Fruit fly (Drosophila melanogaster) whole organism, embryonic: ENCODE data around the gene CG14339.

Source experiments
- Adf1 ChIP-seq: fragments of 200-800 bp; sonication (Bioruptor generic); IDR thresholded peaks from 2 replicates; pipeline ENCODE4 v1.3.6; 2022; ENCODE audit warnings: missing biosample characterization, missing genetic modification characterization
- CG10565 ChIP-seq: fragments of 200-800 bp; sonication (Bioruptor generic); optimal IDR thresholded peaks from 3 replicates; lab custom pipeline; 2016; ENCODE audit warnings: missing biosample characterization, mild to moderate bottlenecking, missing genetic modification characterization
- CG12155 ChIP-seq: fragments of 200-800 bp; sonication (Bioruptor generic); optimal IDR thresholded peaks from 3 replicates; lab custom pipeline; 2016; ENCODE audit warnings: missing biosample characterization, missing genetic modification characterization
- CG12299 ChIP-seq: fragments of 200-800 bp; sonication (Bioruptor generic); optimal IDR thresholded peaks from 2 replicates; lab custom pipeline; 2018; ENCODE audit warnings: missing biosample characterization, mild to moderate bottlenecking, missing genetic modification characterization
- CG13424 ChIP-seq: fragments of 200-800 bp; sonication (Bioruptor generic); optimal IDR thresholded peaks from 2 replicates; lab custom pipeline; 2019; ENCODE audit warnings: missing biosample characterization, mild to moderate bottlenecking, missing genetic modification characterization, moderate library complexity
- CG13775 ChIP-seq: fragments of 200-800 bp; sonication (Bioruptor generic); optimal IDR thresholded peaks from 3 replicates; lab custom pipeline; 2017; ENCODE audit warnings: missing biosample characterization, mild to moderate bottlenecking, missing genetic modification characterization
- CG14667 ChIP-seq: fragments of 200-800 bp; sonication (Bioruptor generic); IDR thresholded peaks from 2 replicates; pipeline ENCODE4 v1.3.6; 2022; ENCODE audit warnings: missing biosample characterization, missing genetic modification characterization
- CG15479 ChIP-seq: fragments of 200-800 bp; sonication (Bioruptor generic); optimal IDR thresholded peaks from 3 replicates; lab custom pipeline; 2019; ENCODE audit warnings: missing biosample characterization, mild to moderate bottlenecking, missing genetic modification characterization, moderate library complexity
- CG1603 ChIP-seq: fragments of 200-800 bp; sonication (Bioruptor generic); optimal IDR thresholded peaks from 2 replicates; lab custom pipeline; 2019; ENCODE audit warnings: missing biosample characterization, mild to moderate bottlenecking, missing genetic modification characterization, moderate library complexity
- CG16813 ChIP-seq: fragments of 200-800 bp; sonication (Bioruptor generic); IDR thresholded peaks from 3 replicates; pipeline ENCODE4 v1.3.6; 2022; ENCODE audit warnings: missing biosample characterization, missing genetic modification characterization; ENCODE audit not compliant: partially characterized antibody
- CG18011 ChIP-seq: fragments of 200-800 bp; sonication (Bioruptor generic); optimal IDR thresholded peaks from 2 replicates; lab custom pipeline; 2017; ENCODE audit warnings: missing biosample characterization, missing genetic modification characterization, mild to moderate bottlenecking, moderate library complexity, missing genotype
- CG18764 ChIP-seq: fragments of 200-800 bp; sonication (Bioruptor generic); optimal IDR thresholded peaks from 3 replicates; lab custom pipeline; 2016; ENCODE audit warnings: missing biosample characterization, missing genetic modification characterization
- CG2116 ChIP-seq: fragments of 200-800 bp; sonication (Bioruptor generic); optimal IDR thresholded peaks from 3 replicates; lab custom pipeline; 2018; ENCODE audit warnings: missing biosample characterization, mild to moderate bottlenecking, missing genetic modification characterization
- CG2129 ChIP-seq: fragments of 200-800 bp; sonication (Bioruptor generic); IDR thresholded peaks from 2 replicates; pipeline ENCODE4 v1.3.6; 2022; ENCODE audit warnings: missing biosample characterization, missing genetic modification characterization; ENCODE audit not compliant: partially characterized antibody
- CG31224 ChIP-seq: fragments of 200-800 bp; sonication (Bioruptor generic); IDR thresholded peaks from 2 replicates; pipeline ENCODE4 v1.3.6; 2022; ENCODE audit warnings: missing biosample characterization, missing genetic modification characterization
- CG32767 ChIP-seq: fragments of 200-800 bp; sonication (Bioruptor generic); IDR thresholded peaks from 2 replicates; pipeline ENCODE4 v1.3.6; 2022; ENCODE audit warnings: missing biosample characterization, missing genetic modification characterization
- CG32772 ChIP-seq: fragments of 200-800 bp; sonication (Bioruptor generic); IDR thresholded peaks from 2 replicates; pipeline ENCODE4 v1.3.6; 2022; ENCODE audit warnings: missing biosample characterization, missing genetic modification characterization
- CG33557 ChIP-seq: fragments of 200-800 bp; sonication (Bioruptor generic); optimal IDR thresholded peaks from 2 replicates; lab custom pipeline; 2019; ENCODE audit warnings: missing biosample characterization, mild to moderate bottlenecking, missing genetic modification characterization, moderate library complexity
- CG4282 ChIP-seq: fragments of 200-800 bp; sonication (Bioruptor generic); optimal IDR thresholded peaks from 2 replicates; lab custom pipeline; 2016; ENCODE audit warnings: missing biosample characterization, missing genetic modification characterization
- CG4424 ChIP-seq: fragments of 200-800 bp; sonication (Bioruptor generic); optimal IDR thresholded peaks from 3 replicates; lab custom pipeline; 2016; ENCODE audit warnings: missing biosample characterization, missing genetic modification characterization
- CG7839 ChIP-seq: fragments of 200-800 bp; sonication (Bioruptor generic); optimal IDR thresholded peaks from 3 replicates; lab custom pipeline; 2018; ENCODE audit warnings: missing biosample characterization, mild to moderate bottlenecking, missing genetic modification characterization, moderate library complexity
- CG8388 ChIP-seq: fragments of 200-800 bp; sonication (Bioruptor generic); optimal IDR thresholded peaks from 2 replicates; lab custom pipeline; 2019; ENCODE audit warnings: missing biosample characterization, mild to moderate bottlenecking, missing genetic modification characterization, moderate library complexity
- CG8765 ChIP-seq: fragments of 200-800 bp; sonication (Bioruptor generic); IDR thresholded peaks from 2 replicates; pipeline ENCODE4 v1.3.6; 2022; ENCODE audit warnings: missing biosample characterization, missing genetic modification characterization
- CG8924 ChIP-seq: fragments of 200-800 bp; optimal IDR thresholded peaks from 3 replicates; lab custom pipeline; 2019; ENCODE audit warnings: missing biosample characterization, mild to moderate bottlenecking, missing genetic modification characterization, moderate library complexity
- CG9797 ChIP-seq: fragments of 200-800 bp; sonication (Bioruptor generic); optimal IDR thresholded peaks from 3 replicates; lab custom pipeline; 2018; ENCODE audit warnings: missing biosample characterization, mild to moderate bottlenecking, missing genetic modification characterization
- CHES-1-like ChIP-seq: fragments of 200-800 bp; sonication (Bioruptor generic); optimal IDR thresholded peaks from 2 replicates; lab custom pipeline; 2016; ENCODE audit warnings: missing biosample characterization, missing genetic modification characterization
- CrebB ChIP-seq: fragments of 200-800 bp; sonication (Bioruptor generic); optimal IDR thresholded peaks from 3 replicates; lab custom pipeline; 2018; ENCODE audit warnings: missing biosample characterization, mild to moderate bottlenecking, missing genetic modification characterization
- Fer1 ChIP-seq: fragments of 200-800 bp; sonication (Bioruptor generic); optimal IDR thresholded peaks from 2 replicates; lab custom pipeline; 2017; ENCODE audit warnings: missing biosample characterization, mild to moderate bottlenecking, missing genetic modification characterization
- HLH4C ChIP-seq: fragments of 200-800 bp; sonication (Bioruptor generic); IDR thresholded peaks from 3 replicates; pipeline ENCODE4 v1.3.6; 2022; ENCODE audit warnings: missing biosample characterization, missing genetic modification characterization; ENCODE audit not compliant: partially characterized antibody
- Lim3 ChIP-seq: fragments of 200-800 bp; sonication (Bioruptor generic); IDR thresholded peaks from 2 replicates; pipeline ENCODE4 v1.3.6; 2022; ENCODE audit warnings: missing biosample characterization, missing genetic modification characterization
- Med ChIP-seq: fragments of 200-800 bp; sonication (Bioruptor generic); peaks from one replicate; lab custom pipeline; 2016; ENCODE audit warnings: missing biosample characterization, missing genetic modification characterization, mild to moderate bottlenecking, inconsistent platforms, moderate library complexity
- Pdp1 ChIP-seq, 2 experiments: fragments of 200-800 bp; sonication (Bioruptor generic); optimal IDR thresholded peaks; 3 replicates each; lab custom pipeline; 2016; ENCODE audit warnings: missing biosample characterization in 2 of 2, missing genetic modification characterization in 2 of 2, mild to moderate bottlenecking in 1 of 2, moderate library complexity in 1 of 2
- Scr ChIP-seq: fragments of 200-800 bp; sonication (Bioruptor generic); IDR thresholded peaks from 2 replicates; pipeline ENCODE4 v1.3.6; 2022; ENCODE audit warnings: missing biosample characterization, missing genetic modification characterization; ENCODE audit not compliant: partially characterized antibody
- Sox102F ChIP-seq: fragments of 200-800 bp; sonication (Bioruptor generic); optimal IDR thresholded peaks from 2 replicates; lab custom pipeline; 2018; ENCODE audit warnings: missing biosample characterization, mild to moderate bottlenecking, missing genetic modification characterization, moderate library complexity
- Taf1 ChIP-seq: fragments of 200-800 bp; sonication (Bioruptor generic); IDR thresholded peaks from 2 replicates; pipeline ENCODE4 v1.3.6; 2022; ENCODE audit warnings: missing biosample characterization, missing genetic modification characterization
- ash1 ChIP-seq: fragments of 200-800 bp; sonication (Bioruptor generic); optimal IDR thresholded peaks from 2 replicates; lab custom pipeline; 2018; ENCODE audit warnings: missing biosample characterization, mild to moderate bottlenecking, missing genetic modification characterization
- croc ChIP-seq: fragments of 200-800 bp; sonication (Bioruptor generic); conservative IDR thresholded peaks from 3 replicates; pipeline ENCODE4 v1.3.6; 2022; ENCODE audit warnings: missing biosample characterization, missing genetic modification characterization
- crp ChIP-seq, 2 experiments: fragments of 200-800 bp; sonication (Bioruptor generic); optimal IDR thresholded peaks; 2 replicates in 1 of 2; 3 replicates in 1 of 2; lab custom pipeline; 2017; ENCODE audit warnings: missing biosample characterization in 2 of 2, missing genetic modification characterization in 2 of 2, mild to moderate bottlenecking in 1 of 2, moderate library complexity in 1 of 2
- gcm ChIP-seq: fragments of 200-800 bp; sonication (Bioruptor generic); optimal IDR thresholded peaks from 2 replicates; lab custom pipeline; 2019; ENCODE audit warnings: missing biosample characterization, mild to moderate bottlenecking, missing genetic modification characterization, moderate library complexity
- gem ChIP-seq: fragments of 200-800 bp; sonication (Bioruptor generic); optimal IDR thresholded peaks from 2 replicates; lab custom pipeline; 2019; ENCODE audit warnings: missing biosample characterization, mild to moderate bottlenecking, missing genetic modification characterization, moderate library complexity
- ken ChIP-seq: fragments of 200-800 bp; sonication (Bioruptor generic); IDR thresholded peaks from 3 replicates; pipeline ENCODE4 v1.3.6; 2022; ENCODE audit warnings: missing biosample characterization, missing genetic modification characterization
- slbo ChIP-seq: fragments of 200-800 bp; sonication (Bioruptor generic); IDR thresholded peaks from 2 replicates; pipeline ENCODE4 v1.3.6; 2022; ENCODE audit warnings: missing biosample characterization, missing genetic modification characterization
- tgo ChIP-seq: fragments of 200-800 bp; sonication (Bioruptor generic); IDR thresholded peaks from 3 replicates; pipeline ENCODE4 v1.3.6; 2022; ENCODE audit warnings: missing biosample characterization, missing genetic modification characterization
- trh ChIP-seq: fragments of 200-800 bp; sonication (Bioruptor generic); optimal IDR thresholded peaks from 2 replicates; lab custom pipeline; 2016; ENCODE audit warnings: missing biosample characterization, missing genetic modification characterization
- wek ChIP-seq: fragments of 200-800 bp; sonication (Bioruptor generic); optimal IDR thresholded peaks from 3 replicates; lab custom pipeline; 2018; ENCODE audit warnings: missing biosample characterization, mild to moderate bottlenecking, missing genetic modification characterization, moderate library complexity

Gene CG14339

DNA sequence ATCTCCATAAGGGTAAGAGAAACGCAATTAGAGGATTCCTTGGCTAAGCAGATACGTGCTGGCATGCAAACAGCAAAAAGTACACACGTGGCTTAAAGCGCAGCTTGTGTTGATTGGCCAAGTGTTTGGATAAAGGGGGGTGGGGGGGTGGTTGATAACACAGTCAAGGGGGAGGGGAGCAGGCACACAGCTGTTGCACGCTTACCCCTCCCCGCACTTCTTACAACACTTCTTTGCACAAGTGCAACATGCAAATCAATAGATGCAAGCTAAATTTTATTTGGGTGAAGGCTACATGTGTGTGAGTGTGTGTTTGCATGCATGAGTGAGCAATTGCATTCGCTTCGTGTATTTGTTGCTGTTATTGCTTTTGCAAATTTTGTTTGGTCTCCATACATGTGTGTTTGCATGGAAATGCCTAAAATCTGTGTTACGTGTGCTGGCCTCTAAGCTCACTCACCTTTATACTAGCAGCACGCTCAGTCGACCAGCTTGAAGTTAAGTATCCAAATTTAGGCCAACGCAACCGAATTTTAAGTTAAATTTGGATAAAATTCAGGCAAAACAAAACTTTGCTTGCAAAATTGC is 20.1 kb downstream of the CG14339 start (continued):
- TF ChIP-seq crp (GFP tag; optimal IDR thresholded peaks at IDR 0.05; lab: Kevin White, UChicago) (peak in 1 of 2 experiments; percentile 64), CG4282 (GFP tag; lab: Kevin White, UChicago) (no peak), CG8924 (tag; lab: Kevin White, UChicago) (no peak), CG13775 (GFP tag; lab: Kevin White, UChicago) (no peak), CG8388 (GFP tag; lab: Kevin White, UChicago) (no peak), CG18764 (GFP tag; lab: Kevin White, UChicago) (no peak), CG32772 (GFP tag; lab: Robert Waterston, UW) (no peak), CG8765 (GFP tag; lab: Robert Waterston, UW) (no peak), CG9797 (GFP tag; lab: Kevin White, UChicago) (no peak), Lim3 (GFP tag; lab: Robert Waterston, UW) (no peak), CG31224 (GFP tag; lab: Robert Waterston, UW) (no peak), Taf1 (no peak), ken (GFP tag; lab: Robert Waterston, UW) (no peak), wek (no peak), CG14667 (GFP tag; lab: Robert Waterston, UW) (no peak), CG15479 (GFP tag; lab: Kevin White, UChicago) (peak; percentile 37), Adf1 (GFP tag; lab: Robert Waterston, UW) (no peak), CG10565 (GFP tag; lab: Kevin White, UChicago) (no peak), tgo (GFP tag; lab: Robert Waterston, UW) (no peak), slbo (GFP tag; lab: Robert Waterston, UW) (no peak)

DNA sequence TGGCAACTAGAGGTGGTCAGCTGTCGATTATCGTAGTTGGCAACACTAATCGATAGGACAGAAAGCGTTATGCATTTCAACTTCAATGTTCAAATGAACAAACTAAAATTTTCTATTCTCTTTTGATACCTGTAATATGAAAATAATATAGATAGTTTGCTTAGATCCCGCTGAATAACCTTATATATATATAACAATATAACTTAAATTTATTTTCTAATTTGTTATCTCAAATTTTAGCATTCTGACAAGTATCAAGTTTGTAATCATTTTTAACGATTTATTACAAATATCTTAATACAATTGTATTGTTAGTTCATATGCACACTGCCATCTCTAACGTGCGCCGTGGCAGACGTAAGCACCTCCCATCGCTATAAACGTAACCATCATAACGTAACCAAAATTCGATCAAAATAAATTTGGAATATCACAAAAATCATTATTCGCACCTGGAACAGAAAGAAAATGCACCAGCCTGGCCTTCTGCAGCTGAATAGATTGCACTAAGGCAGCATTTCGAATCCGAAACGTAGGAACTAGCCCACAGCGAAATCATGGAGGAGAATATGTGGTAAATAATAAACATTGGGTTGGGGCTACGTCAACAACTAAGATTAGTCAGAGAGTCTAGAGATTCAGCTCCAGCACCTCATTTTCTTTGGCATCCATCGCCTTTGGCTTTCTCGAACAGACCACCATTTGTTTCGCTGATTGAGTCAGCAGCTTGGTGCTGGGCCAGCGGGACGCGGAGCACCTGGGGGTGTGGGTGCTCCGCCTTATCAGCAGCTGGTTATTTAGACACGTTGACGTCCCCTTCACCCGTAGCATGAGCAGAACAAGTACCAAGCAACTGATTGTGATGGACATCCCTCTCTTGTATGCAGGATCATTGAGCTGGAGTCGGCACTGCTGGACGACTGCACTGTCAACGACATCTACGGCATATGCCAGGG is 20.9 kb downstream of the CG14339 start, which contains the start of the genes Pino and TBC1D23:
Gene Pino, minus strand, starts transcription at position 22 of the 956 bp plus-strand sequence.
Gene TBC1D23, plus strand, starts transcription at position 385 of the 956 bp plus-strand sequence.
- TF ChIP-seq CG8388 (GFP tag; lab: Kevin White, UChicago) = peak; percentile 61
- peak; percentile 72 for TF ChIP-seq Sox102F
- TF ChIP-seq CG12299 (tag; lab: Kevin White, UChicago) = peak; percentile 49
- no peak; the same call in 1 of the 2 replicates for TF ChIP-seq CG32767 (GFP tag; lab: Robert Waterston, UW)
- TF ChIP-seq trh = peak; percentile 28
- TF ChIP-seq Scr = peak; percentile 80
- peak; percentile 89 for TF ChIP-seq gem
- no peak for TF ChIP-seq ash1 (GFP tag; lab: Kevin White, UChicago)
- TF ChIP-seq CG13424 (tag; lab: Kevin White, UChicago) = peak; percentile 84
- TF ChIP-seq CG2129 (GFP tag; lab: Robert Waterston, UW) = peak; percentile 41; the same call in 1 of the 2 replicates
- TF ChIP-seq Fer1 (GFP tag; lab: Kevin White, UChicago) = peak; percentile 30
- peak; percentile 88 for TF ChIP-seq Med (GFP tag; lab: Kevin White, UChicago)
- TF ChIP-seq Pdp1 (GFP tag; optimal IDR thresholded peaks at IDR 0.05; lab: Kevin White, UChicago) = peak; percentile 26 to 41
- TF ChIP-seq croc (GFP tag; lab: Robert Waterston, UW) = peak; percentile 60
- peak; percentile 6 for TF ChIP-seq CG1603
- TF ChIP-seq CHES-1-like (GFP tag; lab: Kevin White, UChicago) = no peak
- peak; percentile 15 for TF ChIP-seq CG18011 (GFP tag; lab: Kevin White, UChicago)
- peak; percentile 37 for TF ChIP-seq gcm
- peak; percentile 75 for TF ChIP-seq CG13775 (GFP tag; lab: Kevin White, UChicago)
- TF ChIP-seq CG2116 (GFP tag; lab: Kevin White, UChicago) = peak; percentile 75
- peak; percentile 64 for TF ChIP-seq CG4424 (GFP tag; lab: Kevin White, UChicago)
- peak; percentile 41; the same call in 1 of the 3 replicates for TF ChIP-seq HLH4C (GFP tag; lab: Robert Waterston, UW)
- peak; percentile 14 for TF ChIP-seq CrebB (tag; lab: Kevin White, UChicago)
- peak; percentile 72 for TF ChIP-seq CG12155 (GFP tag; lab: Kevin White, UChicago)
- peak; percentile 79 for TF ChIP-seq CG7839 (tag; lab: Kevin White, UChicago)
- TF ChIP-seq CG33557 = peak; percentile 57
- TF ChIP-seq CG16813 (GFP tag; lab: Robert Waterston, UW) = peak; percentile 73; the same call in 2 of the 3 replicates
